Worm (Caenorhabditis elegans) whole organism, L4 larva: ENCODE results near the gene C08F11.13.

Source experiments
- F49E8.2 ChIP-seq: sonication (generic microtip); optimal IDR thresholded peaks from 2 replicates; lab custom pipeline; 2016; ENCODE audit warnings: missing compliant biosample characterization, mild to moderate bottlenecking, missing genetic modification characterization, borderline replicate concordance
- Y48G9A.11 ChIP-seq: fragments of 200-800 bp; sonication (Bioruptor generic); IDR thresholded peaks from 2 replicates; pipeline ENCODE4 v1.3.6; 2022; ENCODE audit warnings: missing genetic modification reagents, missing genetic modification characterization, missing compliant biosample characterization
- Y75B8A.6 ChIP-seq: fragments of 200-800 bp; sonication (Bioruptor generic); IDR thresholded peaks from 2 replicates; pipeline ENCODE4 v1.3.6; 2022; ENCODE audit warnings: missing genetic modification reagents, missing genetic modification characterization, missing compliant biosample characterization

DNA sequence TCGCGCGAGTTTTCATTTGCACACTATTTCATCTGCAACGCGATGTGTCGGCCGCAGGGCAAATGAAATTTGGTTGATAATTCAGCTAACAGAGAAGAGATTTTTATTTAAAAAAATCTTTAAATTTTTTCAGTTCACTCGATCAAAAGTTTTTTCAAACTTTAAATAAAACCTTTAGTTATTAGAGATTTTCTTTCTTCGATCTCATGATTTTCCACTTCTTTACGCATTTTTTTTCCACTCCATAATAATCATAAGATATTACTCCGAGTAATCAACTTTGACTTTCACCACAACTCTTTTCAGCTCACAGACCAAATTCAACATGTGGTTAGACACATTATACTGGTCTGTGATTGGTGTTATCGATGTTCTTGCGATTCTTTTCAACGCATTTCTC is 35.0 kb downstream of the C08F11.13 start, which contains the start of gene srd-10:
- TF ChIP-seq Y48G9A.11: no peak
- no peak for TF ChIP-seq F49E8.2 (tag; lab: Kevin White, UChicago)
- no peak for TF ChIP-seq Y75B8A.6 (GFP tag; lab: Robert Waterston, UW)
